Fruit fly (Drosophila melanogaster): ENCODE data around the gene Apc.

Gene Apc

DNA sequence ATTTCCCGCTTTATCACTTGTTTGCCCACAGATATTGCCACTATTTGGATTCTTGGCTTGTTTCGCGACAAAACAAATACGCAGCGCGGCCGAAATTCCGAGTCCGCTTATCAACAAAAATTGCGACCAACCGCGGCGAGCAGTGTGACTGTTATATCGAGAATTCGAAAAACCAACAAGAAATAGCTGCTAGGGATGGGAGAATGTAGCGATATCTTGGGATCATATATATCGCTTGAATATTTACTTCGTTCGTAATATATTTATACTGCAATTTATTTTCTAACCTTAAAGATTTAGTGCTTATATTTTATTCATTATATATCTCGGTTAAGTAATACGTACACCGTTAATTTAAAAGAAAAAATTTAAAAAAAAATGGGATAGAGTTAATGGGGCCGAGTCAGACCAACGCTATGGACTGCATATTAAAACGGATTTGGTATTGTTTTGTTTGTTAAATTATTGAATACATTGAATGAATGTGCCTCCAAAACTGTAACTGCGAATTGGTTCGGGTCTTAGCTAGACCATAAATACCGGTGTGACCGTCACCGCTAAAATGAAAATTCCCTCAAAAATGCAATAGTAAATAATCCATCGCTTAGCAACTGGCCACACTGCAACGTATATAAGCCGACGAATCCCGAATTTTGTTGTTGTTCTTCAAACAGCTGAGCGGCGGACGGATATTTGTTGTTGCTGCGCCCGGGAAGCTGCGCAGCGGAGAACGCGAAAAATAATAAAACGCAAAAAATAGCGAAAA is at the start of gene Apc, which contains the start of gene spg (continued):
- TF ChIP-seq mam (GFP tag; optimal IDR thresholded peaks at IDR 0.05) (no peak), p53 (GFP tag; optimal IDR thresholded peaks at IDR 0.05) (no peak), Dek (tag; optimal IDR thresholded peaks at IDR 0.05) (peak; percentile 50), pnt (GFP tag; optimal IDR thresholded peaks at IDR 0.05) (no peak), C15 (GFP tag; IDR thresholded peaks at IDR 0.05) (no peak; the same call in 2 of the 3 replicates), gt (GFP tag; IDR thresholded peaks at IDR 0.05) (no peak), kay (GFP tag; optimal IDR thresholded peaks at IDR 0.05) (no peak), klu (GFP tag; IDR thresholded peaks at IDR 0.05) (no peak), CG12299 (tag; optimal IDR thresholded peaks at IDR 0.05) (peak; percentile 37), CG5953 (GFP tag; IDR thresholded peaks at IDR 0.05) (no peak), Drgx (GFP tag; IDR thresholded peaks at IDR 0.05) (0 out of 2 replicates have a peak, but pooled peaks have one; percentile 61), kah (GFP tag; optimal IDR thresholded peaks at IDR 0.05) (peak; percentile 35), Mrtf (GFP tag; IDR thresholded peaks at IDR 0.05) (no peak; the same call in 2 of the 3 replicates), D19B (GFP tag; optimal IDR thresholded peaks at IDR 0.05) (no peak), CG12155 (GFP tag; optimal IDR thresholded peaks at IDR 0.05) (peak; percentile 47), lola (GFP tag; optimal IDR thresholded peaks at IDR 0.05) (peak in 1 of 3 experiments; percentile 43), CG3065 (GFP tag; optimal IDR thresholded peaks at IDR 0.05) (no peak), maf-S (GFP tag; optimal IDR thresholded peaks at IDR 0.05) (no peak), HLHmδ (GFP tag; optimal IDR thresholded peaks at IDR 0.05) (peak; percentile 70), cas (GFP tag; IDR thresholded peaks at IDR 0.05) (no peak), CG9609 (GFP tag; optimal IDR thresholded peaks at IDR 0.05) (no peak), ewg (GFP tag; optimal IDR thresholded peaks at IDR 0.05) (peak; percentile 50), fd96Cb (tag; optimal IDR thresholded peaks at IDR 0.05) (peak; percentile 2), Ravus (GFP tag; IDR thresholded peaks at IDR 0.05) (no peak), CG11695 (GFP tag; IDR thresholded peaks at IDR 0.05) (peak; percentile 50; the same call in 2 of the 3 replicates), Dip2 (GFP tag; IDR thresholded peaks at IDR 0.05) (no peak), run (tag; optimal IDR thresholded peaks at IDR 0.05) (no peak), CG5180 (GFP tag; optimal IDR thresholded peaks at IDR 0.05) (peak; percentile 38), CG12071 (GFP tag; optimal IDR thresholded peaks at IDR 0.05) (peak; percentile 71), Hsf (GFP tag; optimal IDR thresholded peaks at IDR 0.05) (no peak), pho (GFP tag; optimal IDR thresholded peaks at IDR 0.05) (peak; percentile 18), CG2712 (tag; optimal IDR thresholded peaks at IDR 0.05) (peak; percentile 45), CG10979 (tag; optimal IDR thresholded peaks at IDR 0.05) (peak; percentile 14), Myb (GFP tag; optimal IDR thresholded peaks at IDR 0.05) (peak; percentile 4), ase (GFP tag; IDR thresholded peaks at IDR 0.05) (no peak), HLH4C (GFP tag; IDR thresholded peaks at IDR 0.05; ENCODE audit: partially characterized antibody) (peak; percentile 72), so (GFP tag; IDR thresholded peaks at IDR 0.05) (peak; percentile 44; the same call in 2 of the 3 replicates), al (GFP tag; IDR thresholded peaks at IDR 0.05) (0 out of 2 replicates have a peak, but pooled peaks have one; percentile 10), eve (GFP tag; optimal IDR thresholded peaks at IDR 0.05) (no peak), CG30020 (tag; optimal IDR thresholded peaks at IDR 0.05) (peak; percentile 25), shn (GFP tag; optimal IDR thresholded peaks at IDR 0.05) (no peak), crc (GFP tag; optimal IDR thresholded peaks at IDR 0.05) (no peak), Oaz (GFP tag; IDR thresholded peaks at IDR 0.05) (no peak), zen (tag; optimal IDR thresholded peaks at IDR 0.05) (no peak), CG6854 (GFP tag; optimal IDR thresholded peaks at IDR 0.05) (peak; percentile 32)
